Worm (Caenorhabditis elegans): ENCODE results near the gene taf-11.1.
A peak's percentile ranks its signal among the peaks of the same experiment; 100 is the strongest.
"Not testable (repeated sequence)": the region's sequence is repeated elsewhere in the genome, so short reads cannot be mapped to it uniquely, and the experiment has no call there.

Gene taf-11.1

ce11 chrX:4254782-4255181 lies at the start of gene taf-11.1 (continued):
- TF ChIP-seq sptf-1 (tag; optimal IDR thresholded peaks at IDR 0.05) (no peak), nhr-12 (tag; optimal IDR thresholded peaks at IDR 0.05) (no peak), fkh-8 (tag; optimal IDR thresholded peaks at IDR 0.05) (no peak), pqm-1 (tag; optimal IDR thresholded peaks at IDR 0.05) (no peak), ztf-4 (tag; optimal IDR thresholded peaks at IDR 0.05) (no peak), grh-1 (GFP tag; IDR thresholded peaks at IDR 0.05) (no peak), jun-1 (tag; optimal IDR thresholded peaks at IDR 0.05) (no peak), rnt-1 (tag; optimal IDR thresholded peaks at IDR 0.05) (peak; percentile 29), sup-37 (GFP tag; optimal IDR thresholded peaks at IDR 0.05) (no peak), nhr-71 (tag; optimal IDR thresholded peaks at IDR 0.05) (peak; percentile 29), nhr-28 (tag; optimal IDR thresholded peaks at IDR 0.05) (no peak), efl-3 (GFP tag; optimal IDR thresholded peaks at IDR 0.05) (no peak), efl-1 (optimal IDR thresholded peaks at IDR 0.05) (no peak), efl-1 (GFP tag; optimal IDR thresholded peaks at IDR 0.05 in 1 of 2) (peak in 1 of 2 experiments; percentile 32), fos-1 (tag; optimal IDR thresholded peaks at IDR 0.05) (no peak), mdl-1 (tag; optimal IDR thresholded peaks at IDR 0.05) (no peak), dsc-1 (tag; optimal IDR thresholded peaks at IDR 0.05) (no peak), lin-13 (GFP tag; optimal IDR thresholded peaks at IDR 0.05) (no peak), nhr-11 (tag; optimal IDR thresholded peaks at IDR 0.05) (no peak), snu-23 (GFP tag; optimal IDR thresholded peaks at IDR 0.05) (peak; percentile 49), lsy-2 (tag; optimal IDR thresholded peaks at IDR 0.05) (peak in 1 of 2 experiments; percentile 24), elt-2 (tag; optimal IDR thresholded peaks at IDR 0.05) (no peak), ama-1 (optimal IDR thresholded peaks at IDR 0.05) (no peak), irx-1 (tag; optimal IDR thresholded peaks at IDR 0.05) (no peak), egl-27 (tag; optimal IDR thresholded peaks at IDR 0.05) (no peak), tbx-2 (tag; optimal IDR thresholded peaks at IDR 0.05) (no peak), nhr-85 (tag) (peak; percentile 68), nhr-237 (tag; optimal IDR thresholded peaks at IDR 0.05) (no peak), aly-2 (tag; optimal IDR thresholded peaks at IDR 0.05) (no peak), fkh-10 (GFP tag; optimal IDR thresholded peaks at IDR 0.05) (no peak), nhr-19 (GFP tag; conservative IDR thresholded peaks at IDR 0.05) (no peak)

DNA sequence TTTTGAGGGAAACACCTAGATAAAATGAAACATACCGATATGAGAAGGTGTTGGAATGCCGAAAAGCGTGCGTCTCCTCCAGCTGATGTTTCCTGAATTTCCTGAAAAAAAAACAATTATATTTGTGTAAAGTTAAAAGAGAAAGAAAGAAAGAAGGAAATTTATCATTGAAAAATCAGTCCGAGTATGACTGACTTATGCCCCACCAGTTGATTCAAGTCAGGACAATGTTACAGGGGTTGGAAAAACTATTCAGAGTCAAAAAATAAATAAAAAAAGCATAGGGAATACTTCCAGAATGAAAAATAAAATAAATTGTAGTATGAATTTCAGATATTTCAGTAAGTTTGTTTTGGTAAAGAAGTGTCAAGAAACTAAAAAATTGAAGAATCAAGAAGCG lies 47.6 kb upstream of the taf-11.1 start, which contains the start of gene F20B6.9:
TSS of gene F20B6.9 (minus strand) at position 101 of the 400 bp plus-strand sequence.
- not testable (repeated sequence) for TF ChIP-seq nhr-20, nhr-76, ceh-90 (tag; optimal IDR thresholded peaks at IDR 0.05)

DNA sequence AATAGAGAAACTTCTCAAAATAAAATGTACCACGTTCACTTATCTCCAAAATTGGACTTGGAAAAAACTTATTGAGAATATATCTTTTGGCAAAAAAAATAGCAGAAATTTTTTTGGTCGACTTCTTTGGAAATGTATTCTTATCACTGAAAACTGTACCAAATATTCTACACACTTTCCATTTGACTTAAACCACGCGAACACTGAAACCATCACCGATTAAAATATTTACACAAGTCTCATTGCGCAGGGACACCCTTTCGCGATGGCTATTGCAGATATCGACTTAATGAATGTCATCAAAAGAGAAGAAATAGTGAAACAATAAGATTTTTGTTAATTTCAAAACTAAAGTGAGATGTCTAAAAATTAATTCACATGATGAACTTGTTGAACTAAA lies 46.5 kb upstream of the taf-11.1 start:
- TF ChIP-seq skn-1 (tag; optimal IDR thresholded peaks at IDR 0.05) (peak; percentile 27), C16A3.4 (tag; optimal IDR thresholded peaks at IDR 0.05) (peak; percentile 29), mep-1 (tag; optimal IDR thresholded peaks at IDR 0.05) (no peak), nhr-11 (tag; optimal IDR thresholded peaks at IDR 0.05) (no peak), nhr-47 (tag; optimal IDR thresholded peaks at IDR 0.05) (no peak), snu-23 (GFP tag; optimal IDR thresholded peaks at IDR 0.05) (no peak), ces-1 (GFP tag; optimal IDR thresholded peaks at IDR 0.05) (no peak), pag-3 (tag; optimal IDR thresholded peaks at IDR 0.05; ENCODE audit: borderline replicate concordance, insufficient read depth) (no peak), unc-86 (tag; optimal IDR thresholded peaks at IDR 0.05) (no peak), ets-5 (GFP tag; IDR thresholded peaks at IDR 0.05) (no peak), lin-35 (GFP tag; optimal IDR thresholded peaks at IDR 0.05) (peak in 1 of 2 experiments; percentile 75), ztf-11 (tag; optimal IDR thresholded peaks at IDR 0.05) (no peak), tbx-2 (tag; optimal IDR thresholded peaks at IDR 0.05) (no peak), efl-3 (GFP tag; optimal IDR thresholded peaks at IDR 0.05) (no peak), unc-130 (tag; optimal IDR thresholded peaks at IDR 0.05) (no peak), blmp-1 (tag; optimal IDR thresholded peaks at IDR 0.05) (no peak), nhr-71 (tag; optimal IDR thresholded peaks at IDR 0.05) (no peak), mef-2 (tag; optimal IDR thresholded peaks at IDR 0.05) (no peak), jun-1 (tag; optimal IDR thresholded peaks at IDR 0.05) (peak; percentile 74), grh-1 (GFP tag; IDR thresholded peaks at IDR 0.05) (0 out of 2 replicates have a peak, but pooled peaks have one; percentile 33), isw-1 (GFP tag; IDR thresholded peaks at IDR 0.05) (no peak), dsc-1 (tag; optimal IDR thresholded peaks at IDR 0.05) (no peak), C34B4.2 (tag; optimal IDR thresholded peaks at IDR 0.05) (no peak), egl-13 (tag; optimal IDR thresholded peaks at IDR 0.05) (no peak), sptf-1 (tag; optimal IDR thresholded peaks at IDR 0.05) (no peak), mdl-1 (tag; optimal IDR thresholded peaks at IDR 0.05) (peak in 1 of 2 experiments; percentile 38), sox-4 (tag; optimal IDR thresholded peaks at IDR 0.05) (no peak), ceh-82 (tag; optimal IDR thresholded peaks at IDR 0.05) (peak in 2 of 3 experiments; percentile 23 to 60)

All from whole organism, L1 larva.